Worm (Caenorhabditis elegans) whole organism, L3 larva: Measurements from ENCODE around the gene sek-4.

Experiments
- R02D3.7 ChIP-seq: fragments of 150-350 bp; optimal IDR thresholded peaks from 2 replicates; lab custom pipeline; 2014; ENCODE audit warnings: missing biosample characterization, missing genetic modification characterization
- ama-1 ChIP-seq: fragments of 150-350 bp; optimal IDR thresholded peaks from 2 replicates; lab custom pipeline; 2018
- ceh-16 ChIP-seq: sonication (generic microtip); optimal IDR thresholded peaks from 2 replicates; lab custom pipeline; 2017; ENCODE audit warnings: missing biosample characterization, missing genetic modification characterization
- ceh-28 ChIP-seq: fragments of 150-350 bp; optimal IDR thresholded peaks from 2 replicates; lab custom pipeline; 2014; ENCODE audit warnings: missing biosample characterization, missing genetic modification reagents, missing genetic modification characterization
- ceh-82 ChIP-seq: fragments of 150-350 bp; optimal IDR thresholded peaks from 2 replicates; lab custom pipeline; 2014; ENCODE audit warnings: missing biosample characterization, missing genetic modification characterization
- egl-27 ChIP-seq: sonication (generic microtip); optimal IDR thresholded peaks from 4 replicates; lab custom pipeline; 2017; ENCODE audit warnings: missing biosample characterization, missing genetic modification reagents, missing genetic modification characterization
- elt-2 ChIP-seq: sonication (generic microtip); optimal IDR thresholded peaks from 2 replicates; lab custom pipeline; 2016; ENCODE audit warnings: missing genetic modification reagents, mild to moderate bottlenecking, missing genetic modification characterization, missing compliant biosample characterization
- elt-3 ChIP-seq, 3 experiments: fragments of 150-350 bp in 1 of 3; sonication (generic microtip) in 2 of 3; optimal IDR thresholded peaks; 2 replicates in 2 of 3; 4 replicates in 1 of 3; lab custom pipeline; 2014 to 2017; ENCODE audit warnings: missing biosample characterization in 3 of 3, missing genetic modification characterization in 3 of 3
- eor-1 ChIP-seq, 2 experiments: fragments of 150-350 bp; optimal IDR thresholded peaks; 2 replicates each; lab custom pipeline; 2014 to 2018; ENCODE audit warnings: missing biosample characterization in 2 of 2, missing genetic modification characterization in 2 of 2
- fkh-10 ChIP-seq: sonication (generic microtip); optimal IDR thresholded peaks from 2 replicates; lab custom pipeline; 2017; ENCODE audit warnings: missing biosample characterization, missing genetic modification reagents, missing genetic modification characterization
- fkh-2 ChIP-seq: fragments of 150-350 bp; optimal IDR thresholded peaks from 2 replicates; lab custom pipeline; 2014; ENCODE audit warnings: missing biosample characterization, missing genetic modification reagents, missing genetic modification characterization
- fos-1 ChIP-seq: fragments of 150-350 bp; optimal IDR thresholded peaks from 2 replicates; lab custom pipeline; 2014; ENCODE audit warnings: missing biosample characterization, missing genetic modification characterization
- hmg-11 ChIP-seq: sonication (generic microtip); optimal IDR thresholded peaks from 2 replicates; lab custom pipeline; 2016; ENCODE audit warnings: missing genetic modification characterization, missing compliant biosample characterization
- jun-1 ChIP-seq: fragments of 150-350 bp; optimal IDR thresholded peaks from 2 replicates; lab custom pipeline; 2014; ENCODE audit warnings: missing biosample characterization, missing genetic modification reagents, missing genetic modification characterization
- lin-39 ChIP-seq: fragments of 150-350 bp; optimal IDR thresholded peaks from 2 replicates; lab custom pipeline; 2018; ENCODE audit warnings: missing biosample characterization, missing genetic modification reagents, missing genetic modification characterization
- nfya-1 ChIP-seq: sonication (generic microtip); optimal IDR thresholded peaks from 2 replicates; lab custom pipeline; 2017; ENCODE audit warnings: missing genetic modification characterization, mild to moderate bottlenecking, missing compliant biosample characterization, antibody characterized with exemption, moderate library complexity; ENCODE audit not compliant: insufficient read depth
- nhr-12 ChIP-seq: fragments of 150-350 bp; optimal IDR thresholded peaks from 2 replicates; lab custom pipeline; 2014; ENCODE audit warnings: missing biosample characterization, missing genetic modification characterization
- nhr-23 ChIP-seq: fragments of 150-350 bp; optimal IDR thresholded peaks from 2 replicates; lab custom pipeline; 2014; ENCODE audit warnings: missing biosample characterization, missing genetic modification reagents, missing genetic modification characterization
- nhr-25 ChIP-seq: sonication (generic microtip); optimal IDR thresholded peaks from 2 replicates; lab custom pipeline; 2017; ENCODE audit warnings: missing biosample characterization, missing genetic modification characterization
- nhr-67 ChIP-seq: fragments of 150-350 bp; optimal IDR thresholded peaks from 2 replicates; lab custom pipeline; 2014; ENCODE audit warnings: missing biosample characterization, missing genetic modification characterization
- nhr-76 ChIP-seq: fragments of 150-350 bp; sonication (generic microtip); optimal IDR thresholded peaks from 5 replicates; lab custom pipeline; 2014; ENCODE audit warnings: missing biosample characterization, missing genetic modification characterization
- nhr-77 ChIP-seq: fragments of 150-350 bp; optimal IDR thresholded peaks from 2 replicates; lab custom pipeline; 2014; ENCODE audit warnings: missing biosample characterization, missing genetic modification characterization
- pha-4 ChIP-seq: fragments of 150-350 bp; optimal IDR thresholded peaks from 2 replicates; lab custom pipeline; 2014; ENCODE audit warnings: missing biosample characterization, missing genetic modification reagents, missing genetic modification characterization
- pqm-1 ChIP-seq: fragments of 150-350 bp; optimal IDR thresholded peaks from 2 replicates; lab custom pipeline; 2017; ENCODE audit warnings: missing biosample characterization, missing genetic modification characterization, inconsistent platforms
- sea-2 ChIP-seq: fragments of 150-350 bp; sonication (generic microtip); optimal IDR thresholded peaks from 4 replicates; lab custom pipeline; 2014; ENCODE audit warnings: missing biosample characterization, missing genetic modification reagents, missing genetic modification characterization
- skn-1 ChIP-seq: fragments of 150-350 bp; optimal IDR thresholded peaks from 2 replicates; lab custom pipeline; 2014; ENCODE audit warnings: missing biosample characterization, missing genetic modification characterization
- zag-1 ChIP-seq: fragments of 150-350 bp; optimal IDR thresholded peaks from 2 replicates; lab custom pipeline; 2014; ENCODE audit warnings: missing biosample characterization, missing genetic modification characterization
- ztf-11 ChIP-seq: fragments of 150-350 bp; optimal IDR thresholded peaks from 2 replicates; lab custom pipeline; 2014; ENCODE audit warnings: missing biosample characterization, missing genetic modification characterization

sek-4 gene

DNA sequence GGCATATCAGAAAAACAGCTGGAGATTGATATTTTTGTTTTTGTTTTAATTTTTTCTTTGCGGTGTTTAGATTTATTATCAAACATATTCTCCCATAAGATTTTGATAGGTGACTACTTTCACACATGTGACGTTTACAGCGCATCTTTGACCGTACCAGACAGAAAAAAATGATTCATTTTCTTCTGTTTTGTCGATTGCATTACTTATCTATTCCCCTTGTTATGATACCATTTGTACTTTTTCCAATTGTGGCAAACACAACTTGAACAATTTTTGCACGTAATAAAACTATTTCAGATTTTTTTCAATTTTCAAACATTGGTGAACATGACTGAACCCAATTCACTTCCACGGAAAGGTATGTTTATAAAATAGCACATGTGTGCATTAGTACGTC is 30.6 kb upstream of the sek-4 start, which contains the start of gene C26B9.1:
TSS of gene C26B9.1 (plus strand) at position 301 of the 400 bp plus-strand sequence.
- TF ChIP-seq pha-4 (tag; lab: Kevin White, UChicago) (peak; percentile 35), fkh-2 (tag; lab: Kevin White, UChicago) (no peak), ceh-82 (tag; lab: Kevin White, UChicago) (no peak)
- TF ChIP-seq, all 47 proteins: peak for 1

DNA sequence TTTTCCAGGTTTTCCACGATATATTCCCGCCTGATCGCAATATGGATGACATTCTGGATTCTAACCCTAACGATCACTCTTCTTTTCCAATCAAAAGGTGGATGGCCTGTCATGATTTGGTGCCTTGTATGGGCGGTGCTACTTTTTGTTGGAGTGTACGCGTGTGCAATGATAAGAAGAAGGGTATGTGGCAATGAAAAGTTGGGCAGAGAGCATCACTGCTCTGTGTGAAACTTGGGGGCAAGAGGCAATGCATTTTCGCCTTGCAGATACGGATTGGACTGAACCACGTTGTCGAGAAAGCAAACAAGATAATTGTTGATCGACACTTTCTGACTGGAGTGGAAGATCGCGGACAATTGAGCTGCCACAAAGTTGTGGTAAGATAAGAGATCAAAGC is 28.6 kb upstream of the sek-4 start:
- TF ChIP-seq elt-2 (tag; lab: Kevin White, UChicago): peak; percentile 64
- no peak for TF ChIP-seq elt-3 (tag; optimal IDR thresholded peaks at IDR 0.05; lab: Kevin White, UChicago)
- no peak for TF ChIP-seq pha-4 (tag; lab: Kevin White, UChicago)
- TF ChIP-seq, all 47 proteins: peak for 1

DNA sequence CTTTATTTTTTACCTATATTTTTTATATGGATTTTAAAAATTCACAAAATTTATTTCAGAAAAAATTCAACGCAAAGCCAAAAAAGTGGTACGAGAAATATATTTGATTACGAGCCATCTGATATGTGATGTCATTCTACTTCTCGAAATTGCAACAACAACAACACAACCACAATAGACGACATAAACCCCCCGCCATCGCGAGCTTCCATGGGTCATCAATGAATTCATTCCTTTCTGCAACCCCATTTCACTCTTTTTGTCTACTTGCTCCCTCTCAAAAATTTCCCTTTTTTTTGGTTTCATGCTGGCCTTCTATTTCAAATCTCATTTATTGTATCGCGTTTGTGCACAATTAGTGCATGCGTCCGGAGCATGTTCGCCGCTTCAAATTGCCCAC is 27.0 kb upstream of the sek-4 start:
- TF ChIP-seq nhr-76 (no peak), sea-2 (no peak), nhr-25 (tag; lab: Kevin White, UChicago) (no peak), nhr-12 (no peak), eor-1 (tag; optimal IDR thresholded peaks at IDR 0.05; lab: Kevin White, UChicago) (no peak), elt-3 (tag; optimal IDR thresholded peaks at IDR 0.05; lab: Kevin White, UChicago) (no peak), fos-1 (tag; lab: Kevin White, UChicago) (no peak), ama-1 (no peak), nhr-67 (tag; lab: Kevin White, UChicago) (no peak)

DNA sequence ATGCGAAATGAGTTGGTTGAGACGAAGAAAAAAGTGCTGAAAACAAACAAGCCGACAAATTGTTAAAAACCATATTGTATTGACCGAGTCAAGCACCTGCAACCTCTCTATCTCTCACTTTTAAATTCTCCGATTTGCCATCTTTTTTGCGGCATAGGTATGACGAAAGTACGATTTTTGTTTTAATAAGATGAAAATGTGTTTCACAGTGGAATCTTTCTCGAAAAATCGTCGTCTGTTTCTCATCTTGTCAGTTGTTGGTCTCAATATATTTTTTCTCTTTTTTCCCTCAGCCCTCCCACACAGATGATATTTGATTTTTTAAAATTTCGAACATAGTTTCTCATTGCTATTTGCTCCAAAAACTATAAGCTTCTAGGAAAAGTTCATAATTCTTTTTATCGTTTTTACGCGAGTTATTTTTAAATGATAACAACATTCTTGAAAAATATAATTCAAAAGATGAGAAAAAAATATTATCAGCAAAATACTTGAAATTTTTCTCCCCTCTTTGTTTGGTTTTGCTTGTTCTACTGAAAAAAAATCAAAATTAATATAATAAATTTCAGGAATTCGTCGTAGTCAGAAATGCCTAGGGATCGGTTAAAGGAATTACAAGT is 26.2 kb upstream of the sek-4 start, which contains the start of gene syx-3:
TSS of gene syx-3 (plus strand) at position 570 of the 620 bp plus-strand sequence.
- TF ChIP-seq sea-2 (no peak), jun-1 (no peak), elt-2 (tag; lab: Kevin White, UChicago) (peak; percentile 6), ceh-28 (tag; lab: Kevin White, UChicago) (no peak), ceh-16 (tag; lab: Kevin White, UChicago) (no peak), pha-4 (tag; lab: Kevin White, UChicago) (peak; percentile 6), ztf-11 (tag; lab: Kevin White, UChicago) (no peak), nfya-1 (tag; lab: Kevin White, UChicago) (peak; percentile 2)

DNA sequence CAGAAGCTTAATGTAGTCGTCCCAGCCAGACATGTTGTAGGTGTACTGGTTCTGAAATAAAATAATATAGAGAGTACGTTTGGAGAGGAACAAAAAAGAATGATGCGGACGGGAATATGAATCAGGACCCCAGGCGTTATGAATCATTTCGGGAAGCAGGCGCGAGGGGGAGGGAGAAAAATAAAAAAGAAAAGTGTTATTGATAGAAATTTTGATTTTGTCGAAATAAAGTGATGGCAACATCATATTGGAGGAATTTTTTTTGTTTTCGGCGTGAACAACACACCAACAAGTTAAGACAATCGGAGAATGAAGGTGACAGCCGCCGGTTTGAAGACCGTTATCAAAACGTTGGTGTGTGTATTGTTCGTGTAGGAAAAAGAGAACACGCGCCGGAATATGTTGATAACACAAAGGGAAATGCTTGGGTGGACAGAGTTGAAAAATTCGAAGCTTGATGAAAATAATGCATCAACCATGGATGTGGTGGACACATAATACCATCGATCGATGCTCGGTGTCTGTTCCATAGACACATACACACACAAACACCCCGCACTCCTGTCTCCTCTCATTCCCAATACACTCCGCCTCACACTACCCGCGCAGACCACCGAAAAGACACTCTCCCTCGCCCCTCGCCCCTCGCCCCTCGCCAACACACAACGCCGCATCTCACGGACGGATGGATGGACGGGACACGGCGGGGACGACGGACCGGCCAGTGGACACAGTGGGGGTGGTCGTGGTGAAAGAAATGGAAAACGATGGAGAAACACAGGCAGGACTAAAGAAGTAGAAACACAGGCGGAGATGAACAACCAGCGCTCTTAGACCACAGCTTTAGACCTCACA is 20.6 kb upstream of the sek-4 start, which contains the start of gene pfn-2:
TSS of gene pfn-2 (minus strand) at position 51 of the 855 bp plus-strand sequence.
- TF ChIP-seq elt-2 (tag; lab: Kevin White, UChicago): peak; percentile 63
- TF ChIP-seq lin-39: peak; percentile 60
- TF ChIP-seq nfya-1 (tag; lab: Kevin White, UChicago): peak; percentile 40
- TF ChIP-seq egl-27 (tag; lab: Kevin White, UChicago): no peak
- TF ChIP-seq eor-1 (tag; optimal IDR thresholded peaks at IDR 0.05; lab: Kevin White, UChicago): no peak
- peak; percentile 7 for TF ChIP-seq skn-1 (tag; lab: Kevin White, UChicago)
- TF ChIP-seq hmg-11 (tag; lab: Kevin White, UChicago): peak; percentile 50
- no peak for TF ChIP-seq fos-1 (tag; lab: Kevin White, UChicago)
- TF ChIP-seq nhr-77: no peak
- TF ChIP-seq, all 47 proteins: peak for 5

DNA sequence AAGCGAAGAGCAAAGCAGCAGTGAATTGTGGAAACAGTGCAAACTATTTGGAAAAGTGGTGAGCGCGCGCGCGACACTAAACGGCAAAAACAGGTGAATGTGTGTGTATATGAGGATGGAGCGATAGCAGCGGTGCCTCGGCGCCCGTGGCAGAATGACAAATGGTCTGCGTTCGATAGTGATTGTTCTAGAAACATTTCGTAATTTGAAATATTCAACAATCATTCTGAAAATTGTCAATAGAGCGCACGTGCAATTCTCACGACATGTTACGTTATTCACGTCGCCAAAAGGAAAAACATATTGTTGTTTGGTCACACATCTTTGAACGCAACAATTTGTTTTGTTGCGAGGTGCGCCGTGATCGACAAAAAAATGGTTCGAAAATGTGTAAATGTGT is 19.6 kb upstream of the sek-4 start:
- TF ChIP-seq zag-1 (tag; lab: Kevin White, UChicago) (no peak), pha-4 (tag; lab: Kevin White, UChicago) (peak; percentile 76), skn-1 (tag; lab: Kevin White, UChicago) (peak; percentile 18), jun-1 (peak; percentile 40), pqm-1 (tag; lab: Kevin White, UChicago) (no peak), R02D3.7 (tag; lab: Kevin White, UChicago) (no peak), nfya-1 (tag; lab: Kevin White, UChicago) (peak; percentile 4), lin-39 (peak; percentile 73), elt-2 (tag; lab: Kevin White, UChicago) (peak; percentile 81), nhr-23 (tag; lab: Kevin White, UChicago) (no peak), ceh-16 (tag; lab: Kevin White, UChicago) (no peak), fkh-10 (no peak), nhr-25 (tag; lab: Kevin White, UChicago) (peak; percentile 68)
